Worm (Caenorhabditis elegans) whole organism, young adult: ENCODE results near the gene wapl-1.

Source experiments
- C17E4.6 ChIP-seq: fragments of 200-800 bp; sonication (Bioruptor generic); IDR thresholded peaks from 2 replicates; pipeline ENCODE4 v1.3.6; 2022; ENCODE audit warnings: missing genetic modification reagents, missing genetic modification characterization, missing compliant biosample characterization
- D2030.7 ChIP-seq: fragments of 200-800 bp; sonication (Bioruptor generic); IDR thresholded peaks from 2 replicates; pipeline ENCODE4 v1.3.6; 2022; ENCODE audit warnings: missing genetic modification reagents, missing genetic modification characterization, missing compliant biosample characterization
- F22D6.2 ChIP-seq: sonication (generic microtip); optimal IDR thresholded peaks from 2 replicates; lab custom pipeline; 2016; ENCODE audit warnings: mild to moderate bottlenecking, missing genetic modification characterization, missing compliant biosample characterization
- F23B12.7 ChIP-seq: sonication (generic microtip); optimal IDR thresholded peaks from 2 replicates; lab custom pipeline; 2017; ENCODE audit warnings: missing genetic modification characterization, mild to moderate bottlenecking, missing compliant biosample characterization, antibody characterized with exemption, moderate library complexity; ENCODE audit not compliant: insufficient read depth
- F39B2.1 ChIP-seq: fragments of 200-800 bp; sonication (Bioruptor generic); IDR thresholded peaks from 2 replicates; pipeline ENCODE4 v1.3.6; 2022; ENCODE audit warnings: missing genetic modification reagents, missing genetic modification characterization, missing compliant biosample characterization
- F52B5.7 ChIP-seq: sonication (generic microtip); optimal IDR thresholded peaks from 2 replicates; lab custom pipeline; 2016; ENCODE audit warnings: mild to moderate bottlenecking, missing genetic modification characterization, missing compliant biosample characterization
- F55B11.4 ChIP-seq: sonication (generic microtip); optimal IDR thresholded peaks from 2 replicates; lab custom pipeline; 2016; ENCODE audit warnings: missing compliant biosample characterization, missing genetic modification characterization, borderline replicate concordance; ENCODE audit not compliant: insufficient read depth
- F57A8.1 ChIP-seq: fragments of 200-800 bp; sonication (Bioruptor generic); optimal IDR thresholded peaks from 2 replicates; lab custom pipeline; 2018; ENCODE audit warnings: mild to moderate bottlenecking, missing genetic modification characterization, moderate library complexity, missing compliant biosample characterization
- Y53G8AR.9 ChIP-seq: fragments of 200-800 bp; sonication (Bioruptor generic); conservative IDR thresholded peaks from 2 replicates; pipeline ENCODE4 v1.3.6; 2022; ENCODE audit warnings: missing genetic modification reagents, missing genetic modification characterization, missing compliant biosample characterization
- Y79H2A.3 ChIP-seq: fragments of 200-800 bp; sonication (Bioruptor generic); conservative IDR thresholded peaks from 2 replicates; pipeline ENCODE4 v1.3.6; 2022; ENCODE audit warnings: missing genetic modification reagents, missing genetic modification characterization, missing compliant biosample characterization
- Y95B8A.8 ChIP-seq: fragments of 200-800 bp; sonication (Bioruptor generic); IDR thresholded peaks from 2 replicates; pipeline ENCODE4 v1.3.6; 2022; ENCODE audit warnings: missing genetic modification reagents, missing genetic modification characterization, missing compliant biosample characterization
- akir-1 ChIP-seq: fragments of 200-800 bp; sonication (Bioruptor generic); optimal IDR thresholded peaks from 2 replicates; lab custom pipeline; 2018; ENCODE audit warnings: mild to moderate bottlenecking, missing genetic modification characterization, moderate library complexity, missing compliant biosample characterization
- aptf-2 ChIP-seq: fragments of 200-800 bp; sonication (Bioruptor generic); conservative IDR thresholded peaks from 2 replicates; pipeline ENCODE4 v1.3.6; 2022; ENCODE audit warnings: missing genetic modification reagents, missing genetic modification characterization, missing compliant biosample characterization
- atf-7 ChIP-seq: sonication (generic microtip); optimal IDR thresholded peaks from 2 replicates; lab custom pipeline; 2017; ENCODE audit warnings: mild to moderate bottlenecking, missing genetic modification characterization, missing compliant biosample characterization
- cebp-1 ChIP-seq, 2 experiments: fragments of 200-800 bp in 1 of 2; sonication (Bioruptor generic) in 1 of 2; sonication (generic microtip) in 1 of 2; IDR thresholded peaks in 1 of 2; optimal IDR thresholded peaks in 1 of 2; 2 replicates each; pipeline versions ENCODE4 v1.3.6 to Lab custom; 2017 to 2022; ENCODE audit warnings: missing compliant biosample characterization in 2 of 2, missing genetic modification characterization in 2 of 2, mild to moderate bottlenecking in 1 of 2, missing genetic modification reagents in 1 of 2, moderate library complexity in 1 of 2
- ceh-40 ChIP-seq: fragments of 200-800 bp; sonication (Bioruptor generic); IDR thresholded peaks from 2 replicates; pipeline ENCODE4 v1.3.6; 2022; ENCODE audit warnings: missing genetic modification characterization, missing compliant biosample characterization
- ceh-58 ChIP-seq: fragments of 200-800 bp; sonication (Bioruptor generic); IDR thresholded peaks from 2 replicates; pipeline ENCODE4 v1.3.6; 2022; ENCODE audit warnings: missing genetic modification characterization, missing compliant biosample characterization
- die-1 ChIP-seq: sonication (generic microtip); optimal IDR thresholded peaks from 2 replicates; lab custom pipeline; 2016; ENCODE audit warnings: missing genotype, mild to moderate bottlenecking, missing genetic modification characterization, missing compliant biosample characterization
- dpff-1 ChIP-seq: sonication (generic microtip); optimal IDR thresholded peaks from 2 replicates; lab custom pipeline; 2017; ENCODE audit warnings: mild to moderate bottlenecking, missing genetic modification characterization, missing compliant biosample characterization
- dpl-1 ChIP-seq: fragments of 150-350 bp; optimal IDR thresholded peaks from 2 replicates; lab custom pipeline; 2014; ENCODE audit warnings: missing biosample characterization, missing genetic modification reagents, missing genetic modification characterization
- egl-44 ChIP-seq: fragments of 200-800 bp; sonication (Bioruptor generic); IDR thresholded peaks from 2 replicates; pipeline ENCODE4 v1.3.6; 2022; ENCODE audit warnings: missing genetic modification reagents, missing genetic modification characterization, missing compliant biosample characterization
- egrh-3 ChIP-seq: fragments of 200-800 bp; sonication (Bioruptor generic); IDR thresholded peaks from 2 replicates; pipeline ENCODE4 v1.3.6; 2022; ENCODE audit warnings: missing genetic modification reagents, missing genetic modification characterization, missing compliant biosample characterization
- ets-4 ChIP-seq: fragments of 200-800 bp; sonication (Bioruptor generic); optimal IDR thresholded peaks from 2 replicates; lab custom pipeline; 2018; ENCODE audit warnings: mild to moderate bottlenecking, missing genetic modification characterization, missing compliant biosample characterization
- gei-17 ChIP-seq: fragments of 200-800 bp; sonication (Bioruptor generic); optimal IDR thresholded peaks from 2 replicates; lab custom pipeline; 2018; ENCODE audit warnings: mild to moderate bottlenecking, missing genetic modification characterization, missing compliant biosample characterization
- hlh-12 ChIP-seq: sonication (generic microtip); optimal IDR thresholded peaks from 2 replicates; lab custom pipeline; 2016; ENCODE audit warnings: missing genetic modification characterization, missing compliant biosample characterization
- hmg-20 ChIP-seq: fragments of 200-800 bp; sonication (Bioruptor generic); IDR thresholded peaks from 2 replicates; pipeline ENCODE4 v1.3.6; 2022; ENCODE audit warnings: missing genetic modification reagents, missing genetic modification characterization, missing compliant biosample characterization
- hrde-1 ChIP-seq: sonication (generic microtip); optimal IDR thresholded peaks from 2 replicates; lab custom pipeline; 2016; ENCODE audit warnings: missing genetic modification characterization, mild to moderate bottlenecking, missing compliant biosample characterization, moderate library complexity, missing genotype, missing genetic modification reagents, borderline replicate concordance
- lag-1 ChIP-seq: fragments of 200-800 bp; sonication (Bioruptor generic); IDR thresholded peaks from 2 replicates; pipeline ENCODE4 v1.3.6; 2022; ENCODE audit warnings: missing genetic modification reagents, missing genetic modification characterization, missing compliant biosample characterization
- let-526 ChIP-seq: fragments of 200-800 bp; sonication (Bioruptor generic); IDR thresholded peaks from 2 replicates; pipeline ENCODE4 v1.3.6; 2022; ENCODE audit warnings: missing genetic modification reagents, missing genetic modification characterization, missing compliant biosample characterization
- let-607 ChIP-seq, 2 experiments: fragments of 200-800 bp in 1 of 2; sonication (Bioruptor generic) in 1 of 2; sonication (generic microtip) in 1 of 2; optimal IDR thresholded peaks; 2 replicates each; lab custom pipeline; 2016 to 2018; ENCODE audit warnings: mild to moderate bottlenecking in 2 of 2, missing compliant biosample characterization in 2 of 2, missing genetic modification characterization in 2 of 2, moderate library complexity in 2 of 2, missing genotype in 1 of 2
- lir-1 ChIP-seq: fragments of 200-800 bp; sonication (Bioruptor generic); conservative IDR thresholded peaks from 2 replicates; pipeline ENCODE4 v1.3.6; 2022; ENCODE audit warnings: missing genetic modification reagents, missing genetic modification characterization, missing compliant biosample characterization
- lsl-1 ChIP-seq: fragments of 200-800 bp; sonication (Bioruptor generic); optimal IDR thresholded peaks from 2 replicates; lab custom pipeline; 2018; ENCODE audit warnings: mild to moderate bottlenecking, missing genetic modification characterization, moderate library complexity, missing compliant biosample characterization
- lsy-27 ChIP-seq: sonication (generic microtip); optimal IDR thresholded peaks from 2 replicates; lab custom pipeline; 2017; ENCODE audit warnings: missing genetic modification characterization, mild to moderate bottlenecking, missing compliant biosample characterization, antibody characterized with exemption, missing genotype, borderline replicate concordance; ENCODE audit not compliant: insufficient read depth
- mes-4 ChIP-seq: sonication (generic microtip); optimal IDR thresholded peaks from 2 replicates; lab custom pipeline; 2016; ENCODE audit warnings: missing genotype, missing genetic modification characterization, missing compliant biosample characterization
- mxl-1 ChIP-seq: sonication (generic microtip); optimal IDR thresholded peaks from 2 replicates; lab custom pipeline; 2016; ENCODE audit warnings: missing genetic modification characterization, missing compliant biosample characterization
- nhr-120 ChIP-seq: fragments of 200-800 bp; sonication (Bioruptor generic); IDR thresholded peaks from 2 replicates; pipeline ENCODE4 v1.3.6; 2022; ENCODE audit warnings: missing genetic modification characterization, missing compliant biosample characterization
- nhr-179 ChIP-seq: sonication (generic microtip); optimal IDR thresholded peaks from 2 replicates; lab custom pipeline; 2016; ENCODE audit warnings: mild to moderate bottlenecking, missing genetic modification characterization, missing compliant biosample characterization
- rec-8 ChIP-seq, 2 experiments: sonication (generic microtip); optimal IDR thresholded peaks; 2 replicates each; lab custom pipeline; 2016; ENCODE audit warnings: mild to moderate bottlenecking in 2 of 2, missing genetic modification characterization in 2 of 2, missing genetic modification reagents in 2 of 2, missing genotype in 2 of 2, missing biosample characterization in 1 of 2, missing compliant biosample characterization in 1 of 2, moderate library complexity in 1 of 2
- rpc-1 ChIP-seq, 2 experiments: fragments of 150-350 bp in 1 of 2; sonication (generic microtip) in 1 of 2; optimal IDR thresholded peaks; 2 replicates each; lab custom pipeline; 2014 to 2018; ENCODE audit warnings: missing biosample characterization in 1 of 2, missing genetic modification characterization in 1 of 2, missing genetic modification reagents in 1 of 2, missing genotype in 1 of 2
- sdz-38 ChIP-seq: sonication (generic microtip); optimal IDR thresholded peaks from 2 replicates; lab custom pipeline; 2016; ENCODE audit warnings: missing genotype, missing genetic modification characterization, missing compliant biosample characterization
- tbp1 ChIP-seq: fragments of 200-800 bp; sonication (Bioruptor generic); optimal IDR thresholded peaks from 2 replicates; lab custom pipeline; 2018; ENCODE audit warnings: mild to moderate bottlenecking, missing genetic modification characterization, missing compliant biosample characterization
- tlf-1 ChIP-seq: fragments of 200-800 bp; sonication (Bioruptor generic); optimal IDR thresholded peaks from 2 replicates; lab custom pipeline; 2018; ENCODE audit warnings: mild to moderate bottlenecking, missing genetic modification characterization, missing compliant biosample characterization
- unc-130 ChIP-seq: sonication (generic microtip); optimal IDR thresholded peaks from 2 replicates; lab custom pipeline; 2016; ENCODE audit warnings: missing genetic modification reagents, missing genetic modification characterization, missing compliant biosample characterization
- unc-62 ChIP-seq: fragments of 150-350 bp; optimal IDR thresholded peaks from 2 replicates; lab custom pipeline; 2014; ENCODE audit warnings: missing biosample characterization, missing genetic modification reagents, missing genetic modification characterization
- xnd-1 ChIP-seq: sonication (generic microtip); optimal IDR thresholded peaks from 2 replicates; lab custom pipeline; 2016; ENCODE audit warnings: missing genotype, missing genetic modification reagents, missing genetic modification characterization, missing compliant biosample characterization
- ztf-3 ChIP-seq: fragments of 200-800 bp; sonication (Bioruptor generic); optimal IDR thresholded peaks from 2 replicates; lab custom pipeline; 2018; ENCODE audit warnings: mild to moderate bottlenecking, missing genetic modification characterization, missing compliant biosample characterization

wapl-1 gene

ce11 chrIV:4445711-4446290, at the start of gene wapl-1, which contains the start of gene htz-1:
Gene wapl-1 (minus strand): TSS chrIV:4445740.
Gene htz-1 (plus strand): TSS chrIV:4446216.
- TF ChIP-seq mes-4 (tag; lab: Kevin White, UChicago): no peak
- no peak for TF ChIP-seq dpff-1
- no peak for TF ChIP-seq hlh-12 (tag; lab: Kevin White, UChicago)
- TF ChIP-seq cebp-1 (GFP tag; IDR thresholded peaks at IDR 0.05; lab: Robert Waterston, UW): peak; percentile 50; the same call in 1 of the 2 replicates
- peak; percentile 87 for TF ChIP-seq cebp-1 (tag; optimal IDR thresholded peaks at IDR 0.05; lab: Kevin White, UChicago)
- TF ChIP-seq F55B11.4 (tag; lab: Kevin White, UChicago): no peak
- TF ChIP-seq akir-1 (GFP tag; lab: Kevin White, UChicago): peak; percentile 54
- TF ChIP-seq hrde-1 (tag; lab: Kevin White, UChicago): no peak
- TF ChIP-seq Y53G8AR.9: peak; percentile 88
- peak; percentile 93 for TF ChIP-seq Y95B8A.8 (GFP tag; lab: Robert Waterston, UW)
- TF ChIP-seq F57A8.1 (GFP tag; lab: Kevin White, UChicago): no peak
- TF ChIP-seq tlf-1 (GFP tag; lab: Kevin White, UChicago): peak; percentile 96
- TF ChIP-seq F39B2.1 (GFP tag; lab: Robert Waterston, UW): peak; percentile 81; the same call in 1 of the 2 replicates
- peak; percentile 36 to 56 for TF ChIP-seq let-607 (tag; optimal IDR thresholded peaks at IDR 0.05; lab: Kevin White, UChicago)
- peak; percentile 50 for TF ChIP-seq F52B5.7 (tag; lab: Kevin White, UChicago)
- peak; percentile 20; the same call in 1 of the 2 replicates for TF ChIP-seq let-526
- no peak for TF ChIP-seq aptf-2
- TF ChIP-seq xnd-1 (tag; lab: Kevin White, UChicago): peak; percentile 73
- TF ChIP-seq Y79H2A.3: peak; percentile 70; the same call in 1 of the 2 replicates
- no peak for TF ChIP-seq F22D6.2 (tag; lab: Kevin White, UChicago)
- TF ChIP-seq lsl-1 (GFP tag; lab: Kevin White, UChicago): peak; percentile 96
- peak; percentile 89 for TF ChIP-seq dpl-1 (GFP tag; lab: Kevin White, UChicago)
- peak; percentile 21 for TF ChIP-seq unc-62 (GFP tag; lab: Kevin White, UChicago)
- TF ChIP-seq mxl-1 (tag; lab: Kevin White, UChicago): no peak
- no peak for TF ChIP-seq die-1
- no peak for TF ChIP-seq lag-1
- TF ChIP-seq egl-44: no peak
- peak; percentile 90 for TF ChIP-seq lir-1 (GFP tag; lab: Robert Waterston, UW)
- no peak for TF ChIP-seq sdz-38 (tag; lab: Kevin White, UChicago)
- TF ChIP-seq rec-8 (tag; optimal IDR thresholded peaks at IDR 0.05; lab: Kevin White, UChicago): no peak
- TF ChIP-seq ceh-40 (GFP tag; lab: Robert Waterston, UW): no peak
- TF ChIP-seq gei-17: peak; percentile 27
- peak; percentile 58 for TF ChIP-seq F23B12.7 (tag; lab: Kevin White, UChicago)
- TF ChIP-seq C17E4.6: peak; percentile 82; the same call in 1 of the 2 replicates
- TF ChIP-seq unc-130 (GFP tag; lab: Kevin White, UChicago): peak; percentile 74
- peak; percentile 63 for TF ChIP-seq lsy-27 (tag; lab: Kevin White, UChicago)
- peak; percentile 94 for TF ChIP-seq D2030.7 (GFP tag; lab: Robert Waterston, UW)
- TF ChIP-seq ets-4: no peak
- peak; percentile 65 for TF ChIP-seq hmg-20 (GFP tag; lab: Robert Waterston, UW)
- TF ChIP-seq ceh-58 (GFP tag; lab: Robert Waterston, UW): no peak
- TF ChIP-seq egrh-3 (GFP tag; lab: Robert Waterston, UW): peak; percentile 43; the same call in 1 of the 2 replicates
- TF ChIP-seq nhr-120 (GFP tag; lab: Robert Waterston, UW): no peak
- TF ChIP-seq tbp1: peak; percentile 76
- TF ChIP-seq rpc-1 (optimal IDR thresholded peaks at IDR 0.05; lab: Kevin White, UChicago): no peak
- TF ChIP-seq rpc-1 (tag; optimal IDR thresholded peaks at IDR 0.05; lab: Kevin White, UChicago): no peak
- TF ChIP-seq atf-7 (tag; lab: Kevin White, UChicago): peak; percentile 72
- TF ChIP-seq ztf-3 (GFP tag; lab: Kevin White, UChicago): no peak
- TF ChIP-seq nhr-179 (tag; lab: Kevin White, UChicago): no peak
